Worm (Caenorhabditis elegans) whole organism, late embryonic: ENCODE measurements around the gene hmgr-1.

ENCODE experiments used
- ceh-34 ChIP-seq: sonication (generic microtip); optimal IDR thresholded peaks from 2 replicates; lab custom pipeline; 2016; ENCODE audit warnings: mild to moderate bottlenecking, missing genetic modification characterization, missing compliant biosample characterization
- ceh-48 ChIP-seq: sonication (generic microtip); optimal IDR thresholded peaks from 2 replicates; lab custom pipeline; 2016; ENCODE audit warnings: missing genetic modification characterization, inconsistent platforms, missing compliant biosample characterization
- che-1 ChIP-seq: sonication (generic microtip); optimal IDR thresholded peaks from 2 replicates; lab custom pipeline; 2016; ENCODE audit warnings: mild to moderate bottlenecking, missing genetic modification characterization, missing compliant biosample characterization
- dmd-4 ChIP-seq: sonication (generic microtip); optimal IDR thresholded peaks from 2 replicates; lab custom pipeline; 2016; ENCODE audit warnings: borderline replicate concordance, missing genetic modification characterization, missing compliant biosample characterization
- elt-2 ChIP-seq: sonication (generic microtip); optimal IDR thresholded peaks from 2 replicates; lab custom pipeline; 2016; ENCODE audit warnings: missing genetic modification reagents, missing genetic modification characterization, missing compliant biosample characterization
- ets-4 ChIP-seq: sonication (generic microtip); optimal IDR thresholded peaks from 2 replicates; lab custom pipeline; 2016; ENCODE audit warnings: missing genetic modification characterization, missing compliant biosample characterization
- hlh-30 ChIP-seq: sonication (generic microtip); optimal IDR thresholded peaks from 2 replicates; lab custom pipeline; 2017; ENCODE audit warnings: antibody characterized with exemption, missing genetic modification characterization, missing compliant biosample characterization; ENCODE audit not compliant: insufficient read depth
- hlh-6 ChIP-seq: sonication (generic microtip); optimal IDR thresholded peaks from 2 replicates; lab custom pipeline; 2016; ENCODE audit warnings: missing genotype, missing genetic modification characterization, missing compliant biosample characterization
- mec-3 ChIP-seq: sonication (generic microtip); optimal IDR thresholded peaks from 2 replicates; lab custom pipeline; 2016; ENCODE audit warnings: borderline replicate concordance, missing genetic modification characterization, missing compliant biosample characterization
- npax-4 ChIP-seq: sonication (generic microtip); optimal IDR thresholded peaks from 2 replicates; lab custom pipeline; 2016; ENCODE audit warnings: missing genetic modification characterization, missing compliant biosample characterization
- sox-4 ChIP-seq: sonication (generic microtip); optimal IDR thresholded peaks from 2 replicates; lab custom pipeline; 2017; ENCODE audit warnings: mild to moderate bottlenecking, missing genetic modification characterization, inconsistent platforms, missing compliant biosample characterization
- syd-9 ChIP-seq: sonication (generic microtip); optimal IDR thresholded peaks from 2 replicates; lab custom pipeline; 2016; ENCODE audit warnings: mild to moderate bottlenecking, missing genetic modification characterization, moderate library complexity, missing compliant biosample characterization
- zip-5 ChIP-seq: sonication (generic microtip); optimal IDR thresholded peaks from 2 replicates; lab custom pipeline; 2016; ENCODE audit warnings: missing genetic modification characterization, missing compliant biosample characterization

ce11 chrIII:7373802-7374435, 14.6 kb downstream of the hmgr-1 start:
- TF ChIP-seq ceh-34, result no peak
- no peak for TF ChIP-seq ceh-48 (tag; lab: Kevin White, UChicago)
- TF ChIP-seq hlh-30 (tag; lab: Kevin White, UChicago), result no peak
- no peak for TF ChIP-seq elt-2 (tag; lab: Kevin White, UChicago)
- no peak for TF ChIP-seq sox-4 (tag; lab: Kevin White, UChicago)
- no peak for TF ChIP-seq dmd-4 (tag; lab: Kevin White, UChicago)
- TF ChIP-seq che-1 (tag; lab: Kevin White, UChicago), result no peak
- TF ChIP-seq npax-4 (tag; lab: Kevin White, UChicago), result no peak
- TF ChIP-seq ets-4 (tag; lab: Kevin White, UChicago), result no peak
- no peak for TF ChIP-seq zip-5 (tag; lab: Kevin White, UChicago)
- TF ChIP-seq mec-3 (tag; lab: Kevin White, UChicago), result no peak
- no peak for TF ChIP-seq syd-9 (tag; lab: Kevin White, UChicago)
- TF ChIP-seq hlh-6 (tag; lab: Kevin White, UChicago), result no peak
